Worm (Caenorhabditis elegans): Measurements from ENCODE around the gene ZK1248.20.
A peak's percentile ranks its signal among the peaks of the same experiment; 100 is the strongest.

- TF ChIP-seq pha-4 (tag; optimal IDR thresholded peaks at IDR 0.05) (peak; percentile 72), sea-2 (GFP tag; optimal IDR thresholded peaks at IDR 0.05) (no peak), nhr-12 (tag; optimal IDR thresholded peaks at IDR 0.05) (no peak), elt-3 (tag; optimal IDR thresholded peaks at IDR 0.05) (no peak), snpc-4 (tag; optimal IDR thresholded peaks at IDR 0.05) (peak; percentile 29), nhr-76 (tag; optimal IDR thresholded peaks at IDR 0.05) (no peak), egl-27 (tag; optimal IDR thresholded peaks at IDR 0.05) (no peak), nhr-43 (tag; optimal IDR thresholded peaks at IDR 0.05; ENCODE audit: poor library complexity, severe bottlenecking) (no peak), zag-1 (tag; optimal IDR thresholded peaks at IDR 0.05) (no peak), nhr-25 (tag; optimal IDR thresholded peaks at IDR 0.05) (no peak), daf-12 (tag; optimal IDR thresholded peaks at IDR 0.05) (no peak)
These were observed 19.8 kb downstream of the ZK1248.20 start, which contains the start of gene fzo-1 for ce11 chrII:5836153-5836719.

Measured in whole organism, L3 larva.